Worm (Caenorhabditis elegans): ENCODE data around the gene T26A5.2.

DNA sequence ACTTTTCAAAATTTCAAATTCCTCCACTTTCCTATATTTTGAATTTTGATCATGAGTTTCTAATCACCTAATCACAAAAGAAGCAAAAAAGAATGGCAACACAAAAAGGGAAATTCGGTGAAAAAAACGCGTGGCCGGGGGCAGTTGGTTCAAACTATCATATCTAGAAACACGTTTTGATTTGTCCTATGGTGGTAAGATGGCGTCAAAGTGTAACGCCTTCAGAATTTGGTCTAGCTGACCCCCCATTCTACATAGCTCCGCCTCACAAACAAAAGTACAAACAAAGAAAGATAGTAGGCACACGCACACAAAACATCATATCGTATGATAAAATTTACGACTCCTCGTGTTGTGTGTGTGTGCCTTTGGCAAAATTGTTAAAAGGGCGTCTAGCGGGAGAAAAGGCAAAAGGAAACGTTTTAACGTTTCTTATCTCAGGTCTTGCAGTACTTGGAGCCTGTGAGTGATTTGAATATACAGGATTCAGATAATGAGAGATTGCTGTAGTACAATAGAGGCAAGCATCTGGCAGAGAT is 45.1 kb upstream of the T26A5.2 start:
- TF ChIP-seq tab-1 (GFP tag; IDR thresholded peaks at IDR 0.05) (no peak), cog-1 (tag; optimal IDR thresholded peaks at IDR 0.05) (no peak), flt-1 (GFP tag; IDR thresholded peaks at IDR 0.05) (no peak), T22C8.4 (GFP tag; IDR thresholded peaks at IDR 0.05) (no peak), ztf-23 (GFP tag; IDR thresholded peaks at IDR 0.05) (no peak)
